Worm (Caenorhabditis elegans): ENCODE data around the gene spat-2.

DNA sequence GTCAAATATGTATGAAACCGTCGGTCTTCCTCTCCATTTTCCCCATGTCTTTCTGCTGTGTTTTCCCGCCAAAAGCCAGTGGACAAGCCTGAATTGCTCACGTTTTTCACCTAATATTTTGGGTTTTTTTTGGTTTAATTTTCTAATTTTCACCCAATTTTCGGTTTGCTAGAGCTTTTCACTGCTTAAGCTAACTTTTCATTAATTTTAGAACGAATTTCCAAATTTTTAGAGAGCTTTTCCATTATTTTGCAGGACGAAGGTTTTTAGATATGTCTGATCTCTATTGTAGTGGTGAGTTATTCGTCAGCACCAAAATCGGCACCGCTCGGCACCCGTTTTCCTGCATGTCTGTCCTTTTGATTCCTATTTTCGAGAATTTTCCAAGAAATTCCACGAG, 16.9 kb downstream of the spat-2 start:
- TF ChIP-seq tbx-11 (GFP tag; IDR thresholded peaks at IDR 0.05) (no peak), tbx-37 (GFP tag; conservative IDR thresholded peaks at IDR 0.05) (no peak), ama-1 (optimal IDR thresholded peaks at IDR 0.05) (no peak), ceh-36 (tag; optimal IDR thresholded peaks at IDR 0.05) (no peak), hnd-1 (tag; optimal IDR thresholded peaks at IDR 0.05) (no peak), pes-1 (GFP tag; IDR thresholded peaks at IDR 0.05) (no peak), hmbx-1 (tag; optimal IDR thresholded peaks at IDR 0.05) (no peak), flt-1 (GFP tag; IDR thresholded peaks at IDR 0.05) (no peak), sea-1 (GFP tag; conservative IDR thresholded peaks at IDR 0.05) (no peak), hmg-4 (GFP tag; optimal IDR thresholded peaks at IDR 0.05) (no peak), tra-4 (tag; optimal IDR thresholded peaks at IDR 0.05) (no peak), scrt-1 (GFP tag; IDR thresholded peaks at IDR 0.05) (no peak)
